Worm (Caenorhabditis elegans) whole organism, L2 larva: ENCODE results near the gene W10G11.3.

Experiments
- ZK546.5 ChIP-seq: sonication (generic microtip); optimal IDR thresholded peaks from 2 replicates; lab custom pipeline; 2017; ENCODE audit warnings: missing biosample characterization, missing genetic modification characterization
- alr-1 ChIP-seq: fragments of 150-350 bp; optimal IDR thresholded peaks from 2 replicates; lab custom pipeline; 2014; ENCODE audit warnings: missing biosample characterization, missing genetic modification characterization
- ama-1 ChIP-seq: fragments of 150-350 bp; optimal IDR thresholded peaks from 2 replicates; lab custom pipeline; 2018; ENCODE audit warnings: inconsistent platforms
- crh-2 ChIP-seq: sonication (generic microtip); optimal IDR thresholded peaks from 2 replicates; lab custom pipeline; 2017; ENCODE audit warnings: missing biosample characterization, missing genetic modification characterization
- dmd-4 ChIP-seq: sonication (generic microtip); optimal IDR thresholded peaks from 2 replicates; lab custom pipeline; 2017; ENCODE audit warnings: missing biosample characterization, missing genetic modification characterization
- lin-39 ChIP-seq: fragments of 150-350 bp; optimal IDR thresholded peaks from 2 replicates; lab custom pipeline; 2014; ENCODE audit warnings: missing biosample characterization, missing genetic modification reagents, missing genetic modification characterization
- mdl-1 ChIP-seq, 2 experiments: fragments of 150-350 bp in 1 of 2; sonication (generic microtip) in 1 of 2; optimal IDR thresholded peaks; 2 replicates each; lab custom pipeline; 2017; ENCODE audit warnings: missing biosample characterization in 2 of 2, missing genetic modification characterization in 2 of 2
- nhr-11 ChIP-seq: fragments of 150-350 bp; optimal IDR thresholded peaks from 2 replicates; lab custom pipeline; 2014; ENCODE audit warnings: missing biosample characterization, missing genetic modification characterization
- nhr-12 ChIP-seq: fragments of 150-350 bp; optimal IDR thresholded peaks from 2 replicates; lab custom pipeline; 2014; ENCODE audit warnings: missing biosample characterization, missing genetic modification characterization
- nhr-6 ChIP-seq: fragments of 150-350 bp; optimal IDR thresholded peaks from 2 replicates; lab custom pipeline; 2014; ENCODE audit warnings: missing biosample characterization, missing genetic modification characterization
- unc-62 ChIP-seq: fragments of 150-350 bp; optimal IDR thresholded peaks from 2 replicates; lab custom pipeline; 2014; ENCODE audit warnings: missing biosample characterization, missing genetic modification reagents, missing genetic modification characterization
- ztf-11 ChIP-seq: sonication (generic microtip); optimal IDR thresholded peaks from 2 replicates; lab custom pipeline; 2017; ENCODE audit warnings: missing biosample characterization, missing genetic modification characterization

DNA sequence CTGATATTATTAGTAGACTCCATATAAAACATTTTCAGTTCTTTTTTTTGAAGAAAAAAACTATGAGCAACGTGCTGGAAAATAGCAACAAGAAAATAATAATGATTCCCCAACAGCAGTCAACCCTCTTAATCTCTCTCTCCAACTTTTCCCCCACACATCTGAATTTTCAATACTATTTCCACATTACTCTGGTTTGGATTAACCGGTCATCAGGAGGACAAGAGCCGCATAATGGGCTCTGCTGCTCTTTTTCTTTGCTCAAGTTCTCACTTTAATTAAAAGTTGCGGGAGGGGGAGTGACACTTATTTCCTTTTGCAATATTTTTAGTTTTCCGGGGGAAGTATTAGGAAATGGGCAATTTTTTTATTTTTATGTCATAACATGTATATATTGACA, 34.9 kb downstream of the W10G11.3 start:
- TF ChIP-seq ZK546.5 (tag; lab: Kevin White, UChicago), result no peak
- TF ChIP-seq ztf-11 (tag; lab: Kevin White, UChicago), result no peak
- no peak for TF ChIP-seq nhr-11 (tag; lab: Kevin White, UChicago)
- no peak for TF ChIP-seq mdl-1 (tag; optimal IDR thresholded peaks at IDR 0.05; lab: Kevin White, UChicago)
- no peak for TF ChIP-seq alr-1 (tag; lab: Kevin White, UChicago)
- TF ChIP-seq unc-62 (GFP tag; lab: Kevin White, UChicago), result no peak
- TF ChIP-seq dmd-4 (tag; lab: Kevin White, UChicago), result no peak
- no peak for TF ChIP-seq ama-1 (lab: Kevin White, UChicago)
- TF ChIP-seq nhr-12, result no peak
- TF ChIP-seq lin-39 (tag; lab: Kevin White, UChicago), result no peak
- TF ChIP-seq crh-2 (tag; lab: Kevin White, UChicago), result no peak
- TF ChIP-seq nhr-6 (tag; lab: Kevin White, UChicago), result no peak
